Fruit fly (Drosophila melanogaster): Measurements from ENCODE around the gene CG42637.

DNA sequence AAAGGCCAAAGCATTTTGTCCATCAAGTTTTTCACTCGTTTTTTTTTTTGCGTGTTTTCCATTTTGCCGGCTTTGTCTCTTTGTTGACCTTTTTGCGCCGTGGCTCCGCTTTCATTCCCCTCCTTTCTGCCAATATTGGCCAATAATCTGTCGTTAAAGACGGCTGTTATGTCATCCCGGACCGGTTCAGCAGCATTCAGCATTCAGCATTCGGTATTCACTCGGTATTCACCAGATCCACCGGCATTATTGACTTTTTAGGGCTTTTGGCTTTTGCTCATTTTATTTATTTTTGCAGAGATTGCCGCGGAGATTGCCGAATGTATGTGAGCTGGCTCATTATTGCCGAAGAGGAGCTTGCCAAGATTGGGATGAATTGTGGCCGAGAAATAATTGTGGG lies 90.0 kb downstream of the CG42637 start:
- TF ChIP-seq C15 (GFP tag; IDR thresholded peaks at IDR 0.05) = no peak
- TF ChIP-seq CG8281 (tag; optimal IDR thresholded peaks at IDR 0.05) = no peak
- TF ChIP-seq Dfd (GFP tag; optimal IDR thresholded peaks at IDR 0.05) = no peak
- TF ChIP-seq Deaf1 (tag; optimal IDR thresholded peaks at IDR 0.05) = no peak
- TF ChIP-seq zen2 (GFP tag; IDR thresholded peaks at IDR 0.05; ENCODE audit: partially characterized antibody) = no peak
- no peak for TF ChIP-seq aop (GFP tag; IDR thresholded peaks at IDR 0.05)
- no peak for TF ChIP-seq Ssrp (tag; optimal IDR thresholded peaks at IDR 0.05)
- no peak for TF ChIP-seq Stat92E (GFP tag; optimal IDR thresholded peaks at IDR 0.05)
- no peak for TF ChIP-seq usp (GFP tag; optimal IDR thresholded peaks at IDR 0.05)
- no peak for TF ChIP-seq CG3163 (GFP tag; optimal IDR thresholded peaks at IDR 0.05)
- no peak for TF ChIP-seq wek (GFP tag; optimal IDR thresholded peaks at IDR 0.05)
